Worm (Caenorhabditis elegans): ENCODE results near the gene M03F4.6.

DNA sequence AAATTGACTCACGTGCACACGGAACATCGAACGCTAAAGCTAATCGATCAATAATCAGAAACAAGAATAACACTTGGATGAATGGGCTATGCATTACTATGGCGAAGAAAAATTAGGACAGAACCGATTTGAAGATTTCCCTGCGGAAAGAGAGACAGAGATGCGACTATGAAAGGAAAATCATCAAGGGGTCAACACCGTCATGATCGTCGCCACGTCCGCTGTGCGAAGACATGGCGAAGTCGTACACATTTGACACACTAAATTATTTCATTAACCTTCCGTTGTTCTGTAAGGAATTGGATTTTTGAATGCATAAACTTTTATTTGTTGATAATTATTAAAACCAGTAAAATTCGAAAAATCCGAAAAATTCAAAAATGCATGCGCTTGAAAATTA is at the start of gene M03F4.6:
- TF ChIP-seq scrt-1 (GFP tag; IDR thresholded peaks at IDR 0.05) (no peak), sea-1 (GFP tag; conservative IDR thresholded peaks at IDR 0.05) (0 out of 2 replicates have a peak, but pooled peaks have one; percentile 68), ama-1 (optimal IDR thresholded peaks at IDR 0.05) (peak; percentile 39), tra-4 (tag; optimal IDR thresholded peaks at IDR 0.05) (no peak), B0310.2 (tag; optimal IDR thresholded peaks at IDR 0.05) (no peak), ets-7 (tag; optimal IDR thresholded peaks at IDR 0.05) (no peak), aly-1 (tag; optimal IDR thresholded peaks at IDR 0.05) (no peak), hmbx-1 (tag; optimal IDR thresholded peaks at IDR 0.05) (no peak), hnd-1 (tag; optimal IDR thresholded peaks at IDR 0.05) (no peak), hmg-4 (GFP tag; optimal IDR thresholded peaks at IDR 0.05) (no peak), flt-1 (GFP tag; IDR thresholded peaks at IDR 0.05) (no peak), tbx-37 (GFP tag; conservative IDR thresholded peaks at IDR 0.05) (no peak), pes-1 (GFP tag; IDR thresholded peaks at IDR 0.05) (no peak)

Data from whole organism, early embryonic.